Worm (Caenorhabditis elegans) whole organism, young adult: Measurements from ENCODE around the gene tbb-1.

ENCODE experiments used
- B0019.2 ChIP-seq: fragments of 200-800 bp; sonication (Bioruptor generic); conservative IDR thresholded peaks from 2 replicates; pipeline ENCODE4 v1.3.6; 2022; ENCODE audit warnings: missing genetic modification reagents, missing genetic modification characterization, missing compliant biosample characterization
- D2030.7 ChIP-seq: fragments of 200-800 bp; sonication (Bioruptor generic); IDR thresholded peaks from 2 replicates; pipeline ENCODE4 v1.3.6; 2022; ENCODE audit warnings: missing genetic modification reagents, missing genetic modification characterization, missing compliant biosample characterization
- F22D6.2 ChIP-seq: sonication (generic microtip); optimal IDR thresholded peaks from 2 replicates; lab custom pipeline; 2016; ENCODE audit warnings: mild to moderate bottlenecking, missing genetic modification characterization, missing compliant biosample characterization
- F33H1.4 ChIP-seq: fragments of 200-800 bp; sonication (Bioruptor generic); IDR thresholded peaks from 2 replicates; pipeline ENCODE4 v1.3.6; 2022; ENCODE audit warnings: missing genetic modification reagents, missing genetic modification characterization, missing compliant biosample characterization
- F49E8.2 ChIP-seq: sonication (generic microtip); optimal IDR thresholded peaks from 3 replicates; lab custom pipeline; 2017; ENCODE audit warnings: missing genetic modification characterization, mild to moderate bottlenecking, missing compliant biosample characterization, antibody characterized with exemption, moderate library complexity; ENCODE audit not compliant: insufficient read depth
- K12H6.12 ChIP-seq: fragments of 200-800 bp; sonication (Bioruptor generic); optimal IDR thresholded peaks from 2 replicates; lab custom pipeline; 2018; ENCODE audit warnings: mild to moderate bottlenecking, missing genetic modification characterization, missing compliant biosample characterization
- T26A5.8 ChIP-seq: sonication (generic microtip); optimal IDR thresholded peaks from 2 replicates; lab custom pipeline; 2016; ENCODE audit warnings: missing genetic modification characterization, missing compliant biosample characterization
- Y79H2A.3 ChIP-seq: fragments of 200-800 bp; sonication (Bioruptor generic); conservative IDR thresholded peaks from 2 replicates; pipeline ENCODE4 v1.3.6; 2022; ENCODE audit warnings: missing genetic modification reagents, missing genetic modification characterization, missing compliant biosample characterization
- Y95B8A.8 ChIP-seq: fragments of 200-800 bp; sonication (Bioruptor generic); IDR thresholded peaks from 2 replicates; pipeline ENCODE4 v1.3.6; 2022; ENCODE audit warnings: missing genetic modification reagents, missing genetic modification characterization, missing compliant biosample characterization
- aptf-3 ChIP-seq: fragments of 200-800 bp; sonication (Bioruptor generic); IDR thresholded peaks from 2 replicates; pipeline ENCODE4 v1.3.6; 2022; ENCODE audit warnings: missing genetic modification characterization, missing compliant biosample characterization
- athp-1 ChIP-seq: sonication (generic microtip); optimal IDR thresholded peaks from 2 replicates; lab custom pipeline; 2017; ENCODE audit warnings: mild to moderate bottlenecking, missing genetic modification characterization, missing compliant biosample characterization
- attf-5 ChIP-seq: fragments of 200-800 bp; sonication (Bioruptor generic); optimal IDR thresholded peaks from 2 replicates; lab custom pipeline; 2018; ENCODE audit warnings: mild to moderate bottlenecking, missing genetic modification characterization, missing compliant biosample characterization
- bed-1 ChIP-seq: fragments of 200-800 bp; sonication (Bioruptor generic); IDR thresholded peaks from 2 replicates; pipeline ENCODE4 v1.3.6; 2022; ENCODE audit warnings: missing genetic modification reagents, missing genetic modification characterization, missing compliant biosample characterization
- ccch-3 ChIP-seq: fragments of 200-800 bp; sonication (Bioruptor generic); optimal IDR thresholded peaks from 2 replicates; lab custom pipeline; 2018; ENCODE audit warnings: mild to moderate bottlenecking, missing genetic modification characterization, missing compliant biosample characterization
- cebp-1 ChIP-seq, 2 experiments: fragments of 200-800 bp in 1 of 2; sonication (Bioruptor generic) in 1 of 2; sonication (generic microtip) in 1 of 2; IDR thresholded peaks in 1 of 2; optimal IDR thresholded peaks in 1 of 2; 2 replicates each; pipeline versions ENCODE4 v1.3.6 to Lab custom; 2017 to 2022; ENCODE audit warnings: missing compliant biosample characterization in 2 of 2, missing genetic modification characterization in 2 of 2, mild to moderate bottlenecking in 1 of 2, missing genetic modification reagents in 1 of 2, moderate library complexity in 1 of 2
- ceh-100 ChIP-seq: fragments of 200-800 bp; sonication (Bioruptor generic); IDR thresholded peaks from 2 replicates; pipeline ENCODE4 v1.3.6; 2022; ENCODE audit warnings: missing genetic modification reagents, missing genetic modification characterization, missing compliant biosample characterization
- ceh-27 ChIP-seq: fragments of 200-800 bp; sonication (Bioruptor generic); optimal IDR thresholded peaks from 2 replicates; lab custom pipeline; 2018; ENCODE audit warnings: mild to moderate bottlenecking, missing genetic modification characterization, moderate library complexity, missing compliant biosample characterization
- ceh-79 ChIP-seq: sonication (generic microtip); optimal IDR thresholded peaks from 2 replicates; lab custom pipeline; 2017; ENCODE audit warnings: mild to moderate bottlenecking, missing genetic modification characterization, missing compliant biosample characterization
- dox-1 ChIP-seq: fragments of 200-800 bp; sonication (Bioruptor generic); IDR thresholded peaks from 2 replicates; pipeline ENCODE4 v1.3.6; 2022; ENCODE audit warnings: missing genetic modification reagents, missing genetic modification characterization, missing compliant biosample characterization
- ekl-4 ChIP-seq: fragments of 200-800 bp; sonication (Bioruptor generic); IDR thresholded peaks from 2 replicates; pipeline ENCODE4 v1.3.6; 2022; ENCODE audit warnings: missing genetic modification reagents, missing genetic modification characterization, missing compliant biosample characterization
- ets-4 ChIP-seq: fragments of 200-800 bp; sonication (Bioruptor generic); optimal IDR thresholded peaks from 2 replicates; lab custom pipeline; 2018; ENCODE audit warnings: mild to moderate bottlenecking, missing genetic modification characterization, missing compliant biosample characterization
- hlh-26 ChIP-seq: fragments of 200-800 bp; sonication (Bioruptor generic); conservative IDR thresholded peaks from 2 replicates; pipeline ENCODE4 v1.3.6; 2022; ENCODE audit warnings: missing genetic modification reagents, missing genetic modification characterization, missing compliant biosample characterization
- lag-1 ChIP-seq: fragments of 200-800 bp; sonication (Bioruptor generic); IDR thresholded peaks from 2 replicates; pipeline ENCODE4 v1.3.6; 2022; ENCODE audit warnings: missing genetic modification reagents, missing genetic modification characterization, missing compliant biosample characterization
- lin-26 ChIP-seq: fragments of 200-800 bp; sonication (Bioruptor generic); IDR thresholded peaks from 2 replicates; pipeline ENCODE4 v1.3.6; 2022; ENCODE audit warnings: missing genetic modification reagents, missing genetic modification characterization, missing compliant biosample characterization
- lin-35 ChIP-seq, 3 experiments: fragments of 150-350 bp in 2 of 3; sonication (generic microtip) in 1 of 3; optimal IDR thresholded peaks; 2 replicates each; lab custom pipeline; 2014 to 2018; ENCODE audit warnings: missing biosample characterization in 3 of 3, missing genetic modification characterization in 3 of 3, missing genetic modification reagents in 3 of 3
- lin-40 ChIP-seq: sonication (generic microtip); optimal IDR thresholded peaks from 2 replicates; lab custom pipeline; 2016; ENCODE audit warnings: missing genetic modification characterization, mild to moderate bottlenecking, missing compliant biosample characterization, missing genotype, missing genetic modification reagents
- mes-4 ChIP-seq: sonication (generic microtip); optimal IDR thresholded peaks from 2 replicates; lab custom pipeline; 2016; ENCODE audit warnings: missing genotype, missing genetic modification characterization, missing compliant biosample characterization
- nfya-1 ChIP-seq: sonication (generic microtip); optimal IDR thresholded peaks from 2 replicates; lab custom pipeline; 2017; ENCODE audit warnings: antibody characterized with exemption, missing compliant biosample characterization, missing genetic modification characterization, borderline replicate concordance; ENCODE audit not compliant: insufficient read depth
- nfyb-1 ChIP-seq: fragments of 200-800 bp; sonication (Bioruptor generic); IDR thresholded peaks from 2 replicates; pipeline ENCODE4 v1.3.6; 2022; ENCODE audit warnings: missing genetic modification reagents, missing genetic modification characterization, missing compliant biosample characterization
- nhr-179 ChIP-seq: sonication (generic microtip); optimal IDR thresholded peaks from 2 replicates; lab custom pipeline; 2016; ENCODE audit warnings: mild to moderate bottlenecking, missing genetic modification characterization, missing compliant biosample characterization
- nhr-27 ChIP-seq: fragments of 200-800 bp; sonication (Bioruptor generic); optimal IDR thresholded peaks from 2 replicates; lab custom pipeline; 2018; ENCODE audit warnings: mild to moderate bottlenecking, missing genetic modification characterization, moderate library complexity, missing compliant biosample characterization
- pbrm-1 ChIP-seq: fragments of 200-800 bp; sonication (Bioruptor generic); IDR thresholded peaks from 2 replicates; pipeline ENCODE4 v1.3.6; 2022; ENCODE audit warnings: missing genetic modification reagents, missing genetic modification characterization, missing compliant biosample characterization
- pha-4 ChIP-seq: fragments of 150-350 bp; sonication (generic microtip); optimal IDR thresholded peaks from 2 replicates; lab custom pipeline; 2014; ENCODE audit warnings: missing biosample characterization, missing genetic modification reagents, missing genetic modification characterization
- rec-8 ChIP-seq, 2 experiments: sonication (generic microtip); optimal IDR thresholded peaks; 2 replicates each; lab custom pipeline; 2016; ENCODE audit warnings: mild to moderate bottlenecking in 2 of 2, missing genetic modification characterization in 2 of 2, missing genetic modification reagents in 2 of 2, missing genotype in 2 of 2, missing biosample characterization in 1 of 2, missing compliant biosample characterization in 1 of 2, moderate library complexity in 1 of 2
- repo-1 ChIP-seq: sonication (generic microtip); optimal IDR thresholded peaks from 2 replicates; lab custom pipeline; 2017; ENCODE audit warnings: mild to moderate bottlenecking, missing genetic modification characterization, missing compliant biosample characterization
- rpc-1 ChIP-seq, 2 experiments: fragments of 150-350 bp in 1 of 2; sonication (generic microtip) in 1 of 2; optimal IDR thresholded peaks; 2 replicates each; lab custom pipeline; 2014 to 2018; ENCODE audit warnings: missing biosample characterization in 1 of 2, missing genetic modification characterization in 1 of 2, missing genetic modification reagents in 1 of 2, missing genotype in 1 of 2
- sdz-38 ChIP-seq: sonication (generic microtip); optimal IDR thresholded peaks from 2 replicates; lab custom pipeline; 2016; ENCODE audit warnings: missing genotype, missing genetic modification characterization, missing compliant biosample characterization
- sea-2 ChIP-seq: fragments of 200-800 bp; sonication (Bioruptor generic); IDR thresholded peaks from 2 replicates; pipeline ENCODE4 v1.3.6; 2022; ENCODE audit warnings: missing genetic modification characterization, missing compliant biosample characterization
- sptf-2 ChIP-seq: fragments of 200-800 bp; sonication (Bioruptor generic); optimal IDR thresholded peaks from 2 replicates; lab custom pipeline; 2018; ENCODE audit warnings: mild to moderate bottlenecking, missing genetic modification characterization, missing compliant biosample characterization
- tlf-1 ChIP-seq: fragments of 200-800 bp; sonication (Bioruptor generic); optimal IDR thresholded peaks from 2 replicates; lab custom pipeline; 2018; ENCODE audit warnings: mild to moderate bottlenecking, missing genetic modification characterization, missing compliant biosample characterization
- unc-62 ChIP-seq: fragments of 150-350 bp; optimal IDR thresholded peaks from 2 replicates; lab custom pipeline; 2014; ENCODE audit warnings: missing biosample characterization, missing genetic modification reagents, missing genetic modification characterization
- zfh-2 ChIP-seq: fragments of 200-800 bp; sonication (Bioruptor generic); conservative IDR thresholded peaks from 2 replicates; pipeline ENCODE4 v1.3.6; 2022; ENCODE audit warnings: missing genetic modification reagents, missing genetic modification characterization, missing compliant biosample characterization
- zim-3 ChIP-seq: sonication (generic microtip); optimal IDR thresholded peaks from 2 replicates; lab custom pipeline; 2017; ENCODE audit warnings: mild to moderate bottlenecking, missing genetic modification characterization, moderate library complexity, missing compliant biosample characterization
- ztf-22 ChIP-seq: fragments of 200-800 bp; sonication (Bioruptor generic); optimal IDR thresholded peaks from 2 replicates; lab custom pipeline; 2018; ENCODE audit warnings: mild to moderate bottlenecking, missing genetic modification characterization, moderate library complexity, missing compliant biosample characterization
- ztf-25 ChIP-seq: fragments of 200-800 bp; sonication (Bioruptor generic); IDR thresholded peaks from 2 replicates; pipeline ENCODE4 v1.3.6; 2022; ENCODE audit warnings: missing genetic modification reagents, missing genetic modification characterization, missing compliant biosample characterization
- ztf-3 ChIP-seq: fragments of 200-800 bp; sonication (Bioruptor generic); optimal IDR thresholded peaks from 2 replicates; lab custom pipeline; 2018; ENCODE audit warnings: mild to moderate bottlenecking, missing genetic modification characterization, missing compliant biosample characterization
- ztf-6 ChIP-seq: fragments of 200-800 bp; sonication (Bioruptor generic); IDR thresholded peaks from 2 replicates; pipeline ENCODE4 v1.3.6; 2022; ENCODE audit warnings: missing genetic modification reagents, missing genetic modification characterization, missing compliant biosample characterization

Gene tbb-1

DNA sequence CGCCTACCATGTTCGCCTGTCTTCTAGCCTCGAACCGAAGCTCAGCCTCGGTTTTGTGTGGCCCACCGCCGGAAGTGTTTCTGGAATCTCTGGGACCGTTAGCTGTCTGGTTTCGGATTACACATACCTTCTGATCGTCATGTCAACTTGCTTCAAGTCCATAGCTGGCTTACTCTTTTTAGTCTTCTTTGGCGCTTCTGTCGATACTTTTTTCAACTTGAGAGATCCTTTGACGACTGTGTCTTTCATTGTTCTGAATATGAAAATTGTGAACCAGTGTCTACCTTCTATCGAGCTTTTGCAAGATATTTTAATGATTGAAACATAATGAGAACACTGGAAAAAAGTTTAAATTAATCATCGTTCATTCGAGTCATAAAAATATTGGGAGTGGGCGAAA is 1.7 kb downstream of the tbb-1 start, which contains the start of gene K01G5.8 (continued):
- TF ChIP-seq Y79H2A.3 (GFP tag; lab: Robert Waterston, UW) (no peak), B0019.2 (GFP tag; lab: Robert Waterston, UW) (no peak), F33H1.4 (GFP tag; lab: Robert Waterston, UW) (peak; percentile 28; the same call in 1 of the 2 replicates), rpc-1 (optimal IDR thresholded peaks at IDR 0.05; lab: Kevin White, UChicago) (no peak), rpc-1 (tag; optimal IDR thresholded peaks at IDR 0.05; lab: Kevin White, UChicago) (no peak), K12H6.12 (tag; lab: Kevin White, UChicago) (no peak), aptf-3 (GFP tag; lab: Robert Waterston, UW) (no peak), ceh-100 (GFP tag; lab: Robert Waterston, UW) (0 out of 2 replicates have a peak, but pooled peaks have one; percentile 11), nhr-27 (tag; lab: Kevin White, UChicago) (peak; percentile 14), lin-26 (GFP tag; lab: Robert Waterston, UW) (peak; percentile 41; the same call in 1 of the 2 replicates), repo-1 (tag; lab: Kevin White, UChicago) (no peak), T26A5.8 (tag; lab: Kevin White, UChicago) (no peak), ceh-79 (no peak), lin-40 (no peak), D2030.7 (peak; percentile 50; the same call in 1 of the 2 replicates), lin-35 (GFP tag; optimal IDR thresholded peaks at IDR 0.05; lab: Kevin White, UChicago) (no peak), ztf-22 (GFP tag; lab: Kevin White, UChicago) (no peak), ekl-4 (0 out of 2 replicates have a peak, but pooled peaks have one; percentile 38), pbrm-1 (GFP tag; lab: Robert Waterston, UW) (no peak), cebp-1 (GFP tag; IDR thresholded peaks at IDR 0.05; lab: Robert Waterston, UW) (no peak; the same call in 1 of the 2 replicates), cebp-1 (tag; optimal IDR thresholded peaks at IDR 0.05; lab: Kevin White, UChicago) (peak; percentile 9), sptf-2 (no peak), zim-3 (no peak), sdz-38 (tag; lab: Kevin White, UChicago) (no peak), bed-1 (no peak), ets-4 (GFP tag; lab: Kevin White, UChicago) (no peak), zfh-2 (GFP tag; lab: Robert Waterston, UW) (no peak), ztf-3 (no peak), nhr-179 (tag; lab: Kevin White, UChicago) (no peak), ceh-27 (GFP tag; lab: Kevin White, UChicago) (no peak), pha-4 (tag; lab: Kevin White, UChicago) (no peak), unc-62 (GFP tag; lab: Kevin White, UChicago) (no peak), lag-1 (GFP tag; lab: Robert Waterston, UW) (no peak), nfyb-1 (0 out of 2 replicates have a peak, but pooled peaks have one; percentile 12), F49E8.2 (peak; percentile 48), attf-5 (GFP tag; lab: Kevin White, UChicago) (no peak), dox-1 (GFP tag; lab: Robert Waterston, UW) (no peak), ccch-3 (GFP tag; lab: Kevin White, UChicago) (no peak), sea-2 (GFP tag; lab: Robert Waterston, UW) (no peak), rec-8 (tag; optimal IDR thresholded peaks at IDR 0.05; lab: Kevin White, UChicago) (no peak), F22D6.2 (no peak), ztf-6 (no peak), tlf-1 (GFP tag; lab: Kevin White, UChicago) (peak; percentile 46), nfya-1 (no peak), ztf-25 (GFP tag; lab: Robert Waterston, UW) (no peak), athp-1 (tag; lab: Kevin White, UChicago) (no peak), mes-4 (no peak), Y95B8A.8 (GFP tag; lab: Robert Waterston, UW) (no peak), hlh-26 (no peak)
